Worm (Caenorhabditis elegans): ENCODE measurements around the gene ndx-3.

ndx-3 gene

ce11 chrII:4941541-4942206 is 11.7 kb upstream of the ndx-3 start, which contains the start of gene ZK546.19:
Gene ZK546.19 (plus strand): TSS chrII:4941726.
- TF ChIP-seq ztf-29 (GFP tag; IDR thresholded peaks at IDR 0.05) (no peak), klf-2 (GFP tag; conservative IDR thresholded peaks at IDR 0.05) (no peak), med-1 (GFP tag; optimal IDR thresholded peaks at IDR 0.05; ENCODE audit: insufficient read depth) (no peak), cog-1 (tag; optimal IDR thresholded peaks at IDR 0.05) (no peak), ztf-23 (GFP tag; IDR thresholded peaks at IDR 0.05) (no peak), flt-1 (GFP tag; IDR thresholded peaks at IDR 0.05) (no peak), tab-1 (GFP tag; IDR thresholded peaks at IDR 0.05) (no peak), ref-1 (GFP tag; conservative IDR thresholded peaks at IDR 0.05) (no peak), T22C8.4 (GFP tag; IDR thresholded peaks at IDR 0.05) (no peak)

- TF ChIP-seq cog-1 (tag; optimal IDR thresholded peaks at IDR 0.05) (peak; percentile 71), ztf-29 (GFP tag; IDR thresholded peaks at IDR 0.05) (peak; percentile 90), ref-1 (GFP tag; conservative IDR thresholded peaks at IDR 0.05) (peak; percentile 66), ztf-23 (GFP tag; IDR thresholded peaks at IDR 0.05) (peak; percentile 80), flt-1 (GFP tag; IDR thresholded peaks at IDR 0.05) (peak; percentile 93), med-1 (GFP tag; optimal IDR thresholded peaks at IDR 0.05; ENCODE audit: insufficient read depth) (peak; percentile 27), klf-2 (GFP tag; conservative IDR thresholded peaks at IDR 0.05) (peak; percentile 51; the same call in 1 of the 2 replicates), tab-1 (GFP tag; IDR thresholded peaks at IDR 0.05) (peak; percentile 88), T22C8.4 (GFP tag; IDR thresholded peaks at IDR 0.05) (peak; percentile 42)
These were observed 11.0 kb upstream of the ndx-3 start for ce11 chrII:4942397-4942796.

ce11 chrII:4942829-4943228 is 10.6 kb upstream of the ndx-3 start:
- no peak for TF ChIP-seq ztf-23 (GFP tag; IDR thresholded peaks at IDR 0.05)
- no peak for TF ChIP-seq med-1 (GFP tag; optimal IDR thresholded peaks at IDR 0.05; ENCODE audit: insufficient read depth)
- no peak for TF ChIP-seq cog-1 (tag; optimal IDR thresholded peaks at IDR 0.05)
- no peak for TF ChIP-seq klf-2 (GFP tag; conservative IDR thresholded peaks at IDR 0.05)
- no peak for TF ChIP-seq ztf-29 (GFP tag; IDR thresholded peaks at IDR 0.05)
- TF ChIP-seq ref-1 (GFP tag; conservative IDR thresholded peaks at IDR 0.05) = no peak
- no peak for TF ChIP-seq flt-1 (GFP tag; IDR thresholded peaks at IDR 0.05)
- TF ChIP-seq T22C8.4 (GFP tag; IDR thresholded peaks at IDR 0.05) = no peak
- no peak for TF ChIP-seq tab-1 (GFP tag; IDR thresholded peaks at IDR 0.05)

- TF ChIP-seq cog-1 (tag; optimal IDR thresholded peaks at IDR 0.05) (no peak), ztf-23 (GFP tag; IDR thresholded peaks at IDR 0.05) (no peak), klf-2 (GFP tag; conservative IDR thresholded peaks at IDR 0.05) (no peak), T22C8.4 (GFP tag; IDR thresholded peaks at IDR 0.05) (no peak), ztf-29 (GFP tag; IDR thresholded peaks at IDR 0.05) (no peak)
These were observed 9.5 kb upstream of the ndx-3 start, which contains the start of gene mdt-4 for ce11 chrII:4943849-4944248. Gene mdt-4 (minus strand): TSS chrII:4943949.

- no peak for TF ChIP-seq med-1 (GFP tag; optimal IDR thresholded peaks at IDR 0.05; ENCODE audit: insufficient read depth)
- no peak for TF ChIP-seq ztf-23 (GFP tag; IDR thresholded peaks at IDR 0.05)
- no peak for TF ChIP-seq tab-1 (GFP tag; IDR thresholded peaks at IDR 0.05)
- no peak for TF ChIP-seq klf-2 (GFP tag; conservative IDR thresholded peaks at IDR 0.05)
These were observed 7.7 kb upstream of the ndx-3 start, which contains the start of the genes gldi-11 and ZK546.2 for ce11 chrII:4945695-4946094. Gene gldi-11 (minus strand): TSS chrII:4945789. Gene ZK546.2 (plus strand): TSS chrII:4946027.

- no peak for TF ChIP-seq tab-1 (GFP tag; IDR thresholded peaks at IDR 0.05)
- TF ChIP-seq cog-1 (tag; optimal IDR thresholded peaks at IDR 0.05) = no peak
- TF ChIP-seq T22C8.4 (GFP tag; IDR thresholded peaks at IDR 0.05) = no peak
- TF ChIP-seq ref-1 (GFP tag; conservative IDR thresholded peaks at IDR 0.05) = no peak
- TF ChIP-seq ztf-29 (GFP tag; IDR thresholded peaks at IDR 0.05) = no peak
- no peak for TF ChIP-seq med-1 (GFP tag; optimal IDR thresholded peaks at IDR 0.05; ENCODE audit: insufficient read depth)
- TF ChIP-seq flt-1 (GFP tag; IDR thresholded peaks at IDR 0.05) = no peak
- TF ChIP-seq ztf-23 (GFP tag; IDR thresholded peaks at IDR 0.05) = no peak
- no peak for TF ChIP-seq klf-2 (GFP tag; conservative IDR thresholded peaks at IDR 0.05)
These were observed 6.6 kb upstream of the ndx-3 start for ce11 chrII:4946775-4947174.

ce11 chrII:4948118-4948517 is 5.3 kb upstream of the ndx-3 start:
- TF ChIP-seq klf-2 (GFP tag; conservative IDR thresholded peaks at IDR 0.05) (no peak), ztf-23 (GFP tag; IDR thresholded peaks at IDR 0.05) (0 out of 2 replicates have a peak, but pooled peaks have one; percentile 15), T22C8.4 (GFP tag; IDR thresholded peaks at IDR 0.05) (no peak), cog-1 (tag; optimal IDR thresholded peaks at IDR 0.05) (no peak)

ce11 chrII:4949380-4949950 is 3.9 kb upstream of the ndx-3 start, which contains the start of the genes try-1 and zyg-12:
Gene try-1 (minus strand): TSS chrII:4949527.
Gene zyg-12 (plus strand): TSS chrII:4949900.
- TF ChIP-seq ref-1 (GFP tag; conservative IDR thresholded peaks at IDR 0.05) (no peak), klf-2 (GFP tag; conservative IDR thresholded peaks at IDR 0.05) (no peak), T22C8.4 (GFP tag; IDR thresholded peaks at IDR 0.05) (no peak), med-1 (GFP tag; optimal IDR thresholded peaks at IDR 0.05; ENCODE audit: insufficient read depth) (no peak)

ce11 chrII:4954099-4954959 is 940 bp downstream of the ndx-3 start:
- TF ChIP-seq T22C8.4 (GFP tag; IDR thresholded peaks at IDR 0.05) (no peak), ztf-23 (GFP tag; IDR thresholded peaks at IDR 0.05) (no peak), flt-1 (GFP tag; IDR thresholded peaks at IDR 0.05) (no peak), klf-2 (GFP tag; conservative IDR thresholded peaks at IDR 0.05) (no peak), med-1 (GFP tag; optimal IDR thresholded peaks at IDR 0.05; ENCODE audit: insufficient read depth) (no peak), tab-1 (GFP tag; IDR thresholded peaks at IDR 0.05) (no peak), cog-1 (tag; optimal IDR thresholded peaks at IDR 0.05) (no peak), ref-1 (GFP tag; conservative IDR thresholded peaks at IDR 0.05) (no peak), ztf-29 (GFP tag; IDR thresholded peaks at IDR 0.05) (no peak)

Data from whole organism, midembryonic.